Worm (Caenorhabditis elegans): ENCODE results near the gene nhr-270.

The nhr-270 gene

DNA sequence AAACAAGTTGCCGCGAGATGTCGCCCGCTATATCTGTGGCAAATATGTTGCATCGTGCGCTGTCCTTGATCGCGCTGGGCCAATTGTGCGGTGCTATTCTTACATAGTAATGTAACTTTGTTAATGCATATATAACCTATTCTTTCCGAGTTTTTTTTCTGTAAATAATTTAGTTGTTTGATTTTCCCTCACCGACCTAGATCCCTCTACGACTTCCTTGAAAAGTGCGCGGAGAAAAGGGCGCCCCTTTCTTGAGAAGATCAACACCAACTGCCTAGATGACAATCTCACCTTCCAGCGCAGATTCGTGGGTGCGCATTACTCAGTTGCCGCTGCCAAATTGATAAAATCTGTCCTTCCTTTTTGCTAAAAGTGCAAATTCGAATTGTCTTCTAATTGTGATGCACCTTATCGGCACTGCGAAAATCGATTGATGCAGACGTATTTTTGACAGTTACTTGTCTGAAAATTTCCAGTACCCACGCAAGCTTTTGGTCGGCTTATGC is 2.9 kb downstream of the nhr-270 start (continued):
- no peak for TF ChIP-seq ceh-90 (tag; optimal IDR thresholded peaks at IDR 0.05)
- TF ChIP-seq lir-3 (tag; optimal IDR thresholded peaks at IDR 0.05; ENCODE audit: poor library complexity), result no peak
- no peak for TF ChIP-seq alr-1 (tag; optimal IDR thresholded peaks at IDR 0.05; ENCODE audit: borderline replicate concordance)
- TF ChIP-seq fkh-10 (GFP tag; optimal IDR thresholded peaks at IDR 0.05), result no peak
- TF ChIP-seq ztf-4 (tag; optimal IDR thresholded peaks at IDR 0.05), result no peak
- TF ChIP-seq aha-1 (tag; optimal IDR thresholded peaks at IDR 0.05), result no peak
- no peak for TF ChIP-seq ztf-11 (tag; optimal IDR thresholded peaks at IDR 0.05)
- no peak for TF ChIP-seq efl-3 (GFP tag; optimal IDR thresholded peaks at IDR 0.05)
- TF ChIP-seq efl-1 (optimal IDR thresholded peaks at IDR 0.05), result no peak
- peak in 1 of 2 experiments; percentile 68 for TF ChIP-seq efl-1 (GFP tag; optimal IDR thresholded peaks at IDR 0.05 in 1 of 2)
- no peak for TF ChIP-seq nhr-90 (tag; optimal IDR thresholded peaks at IDR 0.05; ENCODE audit: poor library complexity)

DNA sequence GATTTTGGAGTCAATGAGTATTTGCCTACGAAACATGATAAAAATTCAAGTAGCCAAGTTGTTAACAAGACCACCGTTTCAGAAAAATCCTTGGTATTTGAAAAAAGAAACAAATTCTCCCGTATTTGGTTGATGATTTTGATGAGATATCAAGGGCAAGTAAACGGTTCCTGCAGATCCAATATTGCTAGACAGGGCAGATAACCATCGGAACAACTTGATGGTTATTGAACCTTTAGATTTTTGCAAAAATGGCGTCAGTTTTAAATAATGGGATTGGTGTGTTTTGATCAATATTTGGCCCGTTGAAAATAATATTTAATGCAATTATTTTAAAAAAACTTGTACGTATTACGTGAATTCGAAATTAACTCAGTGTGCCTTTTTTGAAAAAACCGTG is 4.3 kb downstream of the nhr-270 start:
- TF ChIP-seq hlh-4 (tag; optimal IDR thresholded peaks at IDR 0.05) (no peak), nhr-85 (tag) (peak; percentile 51), lin-14 (GFP tag; optimal IDR thresholded peaks at IDR 0.05) (peak; percentile 53)

ce11 chrV:797241-797640 is 7.3 kb downstream of the nhr-270 start:
- TF ChIP-seq sptf-1 (tag; optimal IDR thresholded peaks at IDR 0.05) (no peak), elt-3 (tag; optimal IDR thresholded peaks at IDR 0.05) (no peak), nhr-85 (tag) (no peak), nhr-47 (tag; optimal IDR thresholded peaks at IDR 0.05) (no peak)

ce11 chrV:794092-794491 is 10.4 kb downstream of the nhr-270 start:
- no peak for TF ChIP-seq lin-14 (GFP tag; optimal IDR thresholded peaks at IDR 0.05)
- no peak for TF ChIP-seq ces-1 (GFP tag; optimal IDR thresholded peaks at IDR 0.05)
- TF ChIP-seq efl-3 (GFP tag; optimal IDR thresholded peaks at IDR 0.05), result no peak
- no peak for TF ChIP-seq lsy-2 (tag; optimal IDR thresholded peaks at IDR 0.05)
- TF ChIP-seq swsn-7 (tag; optimal IDR thresholded peaks at IDR 0.05), result no peak
- no peak for TF ChIP-seq ama-1 (optimal IDR thresholded peaks at IDR 0.05)
- no peak for TF ChIP-seq zag-1 (tag; optimal IDR thresholded peaks at IDR 0.05)
- no peak for TF ChIP-seq pax-3 (tag; optimal IDR thresholded peaks at IDR 0.05)
- TF ChIP-seq egl-13 (tag; optimal IDR thresholded peaks at IDR 0.05), result no peak
- TF ChIP-seq ceh-90 (tag; optimal IDR thresholded peaks at IDR 0.05), result no peak

DNA sequence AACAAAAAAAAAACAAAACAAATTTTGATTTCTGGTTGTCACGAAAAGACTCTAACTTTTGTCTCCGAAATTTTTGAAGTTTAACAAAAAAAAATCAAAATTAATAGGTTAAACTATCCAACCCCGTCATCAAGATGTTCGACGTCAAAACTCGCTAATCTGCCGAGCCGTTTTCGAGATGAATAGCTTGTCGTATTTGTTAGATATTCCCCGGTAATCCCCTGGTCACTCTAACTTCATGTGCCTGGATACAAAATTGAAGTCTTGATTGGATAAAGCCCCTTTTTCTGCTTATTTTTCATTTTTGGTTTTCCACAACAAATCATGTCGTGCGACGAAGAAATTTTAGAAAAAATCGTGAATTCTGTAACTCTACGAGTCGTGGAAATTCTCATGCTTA is 22.1 kb downstream of the nhr-270 start, which contains the start of gene srab-16:
TSS of gene srab-16 (plus strand) at position 301 of the 400 bp plus-strand sequence.
- no peak for TF ChIP-seq lin-13 (GFP tag; optimal IDR thresholded peaks at IDR 0.05)
- peak; percentile 40 for TF ChIP-seq dsc-1 (tag; optimal IDR thresholded peaks at IDR 0.05)

DNA sequence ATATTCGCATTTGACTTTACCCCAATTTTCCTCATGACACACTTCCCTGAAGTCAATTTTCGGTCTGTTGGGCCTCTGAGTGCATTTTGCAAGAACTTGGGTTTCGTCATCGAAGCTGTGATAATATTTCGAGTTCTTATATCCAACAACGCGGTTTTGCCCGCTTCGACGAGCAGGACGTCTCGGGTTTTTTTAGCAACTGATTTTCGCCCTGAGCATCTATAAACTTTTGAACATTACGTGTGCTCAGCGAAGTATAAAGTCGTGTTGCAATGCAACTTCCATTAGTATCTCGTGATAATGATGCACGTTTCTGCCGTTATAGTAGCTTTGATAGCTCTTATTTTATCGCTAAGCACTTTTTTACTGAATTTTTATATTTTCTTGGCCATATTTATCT is 24.5 kb downstream of the nhr-270 start, which contains the start of gene srbc-60:
TSS of gene srbc-60 (plus strand) at position 301 of the 400 bp plus-strand sequence.
- no peak for TF ChIP-seq ceh-88 (GFP tag; IDR thresholded peaks at IDR 0.05)
- peak; percentile 18 for TF ChIP-seq fkh-8 (tag; optimal IDR thresholded peaks at IDR 0.05)

ce11 chrV:778339-778738 is 26.2 kb downstream of the nhr-270 start, which contains the start of gene srbc-59:
Gene srbc-59 (plus strand): TSS chrV:778639.
- TF ChIP-seq dsc-1 (tag; optimal IDR thresholded peaks at IDR 0.05), result no peak
- no peak for TF ChIP-seq lin-15B (tag; optimal IDR thresholded peaks at IDR 0.05)
- TF ChIP-seq C04F5.9 (tag; optimal IDR thresholded peaks at IDR 0.05), result no peak
- no peak for TF ChIP-seq nhr-28 (tag; optimal IDR thresholded peaks at IDR 0.05)
- TF ChIP-seq swsn-7 (tag; optimal IDR thresholded peaks at IDR 0.05), result no peak
- TF ChIP-seq ceh-8 (GFP tag; optimal IDR thresholded peaks at IDR 0.05), result no peak
- no peak for TF ChIP-seq unc-130 (tag; optimal IDR thresholded peaks at IDR 0.05)
- TF ChIP-seq ces-1 (GFP tag; optimal IDR thresholded peaks at IDR 0.05), result no peak
- no peak for TF ChIP-seq tbx-2 (tag; optimal IDR thresholded peaks at IDR 0.05)
- TF ChIP-seq lin-13 (GFP tag; optimal IDR thresholded peaks at IDR 0.05), result no peak
- no peak for TF ChIP-seq lsy-2 (tag; optimal IDR thresholded peaks at IDR 0.05)
- no peak for TF ChIP-seq isw-1 (GFP tag; IDR thresholded peaks at IDR 0.05)
